Fruit fly (Drosophila melanogaster) whole organism, wandering third instar larva: Measurements from ENCODE around the gene CG8568.

Experiments used
- HLH106 ChIP-seq: fragments of 200-800 bp; optimal IDR thresholded peaks from 3 replicates; lab custom pipeline; 2019; ENCODE audit warnings: missing biosample characterization, mild to moderate bottlenecking, missing genetic modification characterization, moderate library complexity
- Myc ChIP-seq: fragments of >200 bp; optimal IDR thresholded peaks from 2 replicates; lab custom pipeline; 2017
- Vsx2 ChIP-seq: fragments of 200-300, 225-300 bp; sonication (Bioruptor generic); optimal IDR thresholded peaks from 2 replicates; lab custom pipeline; 2018; ENCODE audit warnings: missing biosample characterization, missing genetic modification characterization; ENCODE audit not compliant: partially characterized antibody
- br ChIP-seq: fragments of 200-800 bp; sonication (Bioruptor generic); optimal IDR thresholded peaks from 2 replicates; lab custom pipeline; 2016; ENCODE audit warnings: missing biosample characterization, missing genetic modification characterization
- brk ChIP-seq: fragments of 200-800 bp; sonication (Bioruptor generic); optimal IDR thresholded peaks from 2 replicates; lab custom pipeline; 2016; ENCODE audit warnings: missing biosample characterization, mild to moderate bottlenecking, missing genetic modification characterization
- h ChIP-seq: fragments of 200-800 bp; sonication (Bioruptor generic); optimal IDR thresholded peaks from 3 replicates; lab custom pipeline; 2016; ENCODE audit warnings: missing biosample characterization, mild to moderate bottlenecking, missing genetic modification characterization
- lola ChIP-seq: fragments of >200 bp; optimal IDR thresholded peaks from 2 replicates; lab custom pipeline; 2017; ENCODE audit warnings: missing biosample characterization, missing genetic modification characterization
- pan ChIP-seq: fragments of >200 bp; optimal IDR thresholded peaks from 2 replicates; lab custom pipeline; 2017
- sage ChIP-seq: fragments of 200-800 bp; sonication (Bioruptor generic); optimal IDR thresholded peaks from 2 replicates; lab custom pipeline; 2016; ENCODE audit warnings: missing biosample characterization, mild to moderate bottlenecking, missing genetic modification characterization
- sv ChIP-seq: fragments of 200-800 bp; sonication (Bioruptor generic); optimal IDR thresholded peaks from 3 replicates; lab custom pipeline; 2016; ENCODE audit warnings: missing biosample characterization, missing genetic modification characterization

DNA sequence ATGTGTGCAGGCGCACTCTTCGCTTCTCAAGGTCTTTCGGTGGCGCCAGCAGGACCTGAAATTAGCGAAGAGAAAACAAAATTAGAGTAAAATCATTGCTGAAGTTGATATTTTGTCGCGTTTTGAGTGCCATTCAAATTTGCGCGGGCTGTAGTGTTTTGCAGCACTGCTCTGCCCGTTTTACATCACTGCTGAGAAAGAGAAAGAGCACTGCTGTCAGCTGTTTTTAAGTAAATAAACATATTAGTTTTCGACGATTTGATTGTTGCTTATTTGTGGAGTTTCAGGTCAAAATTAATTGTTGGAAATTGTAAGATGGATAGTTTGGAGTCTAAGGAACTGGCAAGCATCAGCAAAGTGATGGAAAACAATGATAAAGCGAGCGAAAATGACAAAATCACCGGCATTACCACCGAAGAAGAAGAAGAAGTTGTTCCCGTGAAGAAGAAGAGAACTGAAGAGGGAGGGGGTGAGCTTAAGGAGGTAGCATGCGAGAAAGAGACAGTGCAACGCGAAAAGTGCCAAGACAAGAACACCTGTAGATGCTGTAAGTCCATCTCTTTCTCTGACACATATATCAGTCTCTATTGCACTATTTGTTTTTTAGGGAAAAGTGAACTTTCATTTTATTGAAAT, 28.9 kb downstream of the CG8568 start, which contains the start of gene ENGase:
- TF ChIP-seq lola (GFP tag; lab: Kevin White, UChicago) (no peak), br (no peak), pan (lab: Kevin White, UChicago) (no peak), Vsx2 (GFP tag; lab: Kevin White, UChicago) (no peak), sage (no peak), HLH106 (no peak), Myc (lab: Kevin White, UChicago) (no peak), h (GFP tag; lab: Kevin White, UChicago) (no peak), sv (GFP tag; lab: Kevin White, UChicago) (no peak), brk (GFP tag; lab: Kevin White, UChicago) (no peak)
